Worm (Caenorhabditis elegans) whole organism, dauer: ENCODE data around the gene eri-1.
"Not testable (repeated sequence)": the region's sequence is repeated elsewhere in the genome, so short reads cannot be mapped to it uniquely, and the experiment has no call there.

Experiments
- unc-62 ChIP-seq: sonication (generic microtip); optimal IDR thresholded peaks from 2 replicates; lab custom pipeline; 2017; ENCODE audit warnings: missing biosample characterization, missing genetic modification reagents, missing genetic modification characterization

The eri-1 gene

ce11 chrIV:422112-422511 is 2.4 kb upstream of the eri-1 start:
- no peak for TF ChIP-seq unc-62

ce11 chrIV:420686-421085 is 928 bp upstream of the eri-1 start:
- no peak for TF ChIP-seq unc-62

- no peak for TF ChIP-seq unc-62
Observed at ce11 chrIV:410420-410891, 9.3 kb downstream of the eri-1 start, which contains the start of gene T07A9.12. Gene T07A9.12, plus strand, starts transcription at chrIV:410867.

ce11 chrIV:409935-410334 is 9.8 kb downstream of the eri-1 start, which contains the start of gene kgb-1:
Gene kgb-1, minus strand, starts transcription at chrIV:410035.
- TF ChIP-seq unc-62 = no peak

ce11 chrIV:408892-409291 is 10.9 kb downstream of the eri-1 start:
- no peak for TF ChIP-seq unc-62

ce11 chrIV:401395-401794 is 18.4 kb downstream of the eri-1 start, which contains the start of gene gpa-4:
Gene gpa-4, plus strand, starts transcription at chrIV:401695.
- TF ChIP-seq unc-62 = no peak

ce11 chrIV:396373-396772 is 23.4 kb downstream of the eri-1 start, which contains the start of gene rrp-8:
Gene rrp-8, plus strand, starts transcription at chrIV:396545.
- no peak for TF ChIP-seq unc-62

- TF ChIP-seq unc-62 = no peak
Observed at ce11 chrIV:393409-393930, 26.3 kb downstream of the eri-1 start, which contains the start of the genes T07A9.15 and nog-1. Gene T07A9.15, minus strand, starts transcription at chrIV:393546. Gene nog-1, plus strand, starts transcription at chrIV:393880.

- TF ChIP-seq unc-62 = no peak
Observed at ce11 chrIV:390279-390678, 29.5 kb downstream of the eri-1 start, which contains the start of the genes ears-2 and uncp-18. Gene ears-2, minus strand, starts transcription at chrIV:390468. Gene uncp-18, plus strand, starts transcription at chrIV:390560.

- TF ChIP-seq unc-62 = no peak
Observed at ce11 chrIV:388073-388472, 31.7 kb downstream of the eri-1 start, which contains the start of gene ssna-1. Gene ssna-1, plus strand, starts transcription at chrIV:388084.

DNA sequence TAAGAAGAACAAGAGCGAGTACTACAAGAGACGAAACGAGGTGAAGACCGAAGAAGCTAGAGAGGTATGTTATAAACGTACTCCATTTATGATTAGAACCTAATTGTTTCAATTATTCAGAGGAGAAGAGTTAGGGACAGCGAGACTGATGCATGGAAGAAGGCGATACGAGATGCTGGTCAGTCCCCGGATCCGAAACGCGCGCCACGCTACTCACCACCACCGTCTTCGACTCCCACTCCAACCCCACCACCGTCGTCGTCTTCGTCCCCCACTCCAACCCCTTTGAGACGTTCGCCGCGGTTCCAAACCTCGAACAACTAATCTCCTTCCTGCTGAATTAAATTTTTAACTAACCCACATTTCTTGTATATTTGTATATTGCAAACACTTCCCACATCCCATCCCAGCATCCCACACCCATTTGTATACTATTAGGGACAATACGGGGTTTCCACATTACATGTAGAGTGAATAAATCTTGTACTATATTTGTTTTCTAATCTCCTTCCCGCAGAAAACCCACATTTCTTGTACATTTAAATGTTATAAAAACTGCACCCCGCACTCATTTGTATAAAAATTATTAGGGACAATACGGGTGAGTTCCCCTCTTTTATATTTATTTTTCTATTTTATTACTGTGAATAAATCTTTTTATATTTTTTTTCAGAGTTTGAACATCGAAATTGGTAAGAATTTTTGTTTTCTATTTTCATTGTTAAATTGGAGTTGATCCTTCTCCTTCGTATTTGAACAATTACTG is 32.3 kb downstream of the eri-1 start:
- no peak for TF ChIP-seq unc-62

ce11 chrIV:386576-386975 is 33.2 kb downstream of the eri-1 start, which contains the start of gene T07A9.14:
Gene T07A9.14, plus strand, starts transcription at chrIV:386699.
- no peak for TF ChIP-seq unc-62

DNA sequence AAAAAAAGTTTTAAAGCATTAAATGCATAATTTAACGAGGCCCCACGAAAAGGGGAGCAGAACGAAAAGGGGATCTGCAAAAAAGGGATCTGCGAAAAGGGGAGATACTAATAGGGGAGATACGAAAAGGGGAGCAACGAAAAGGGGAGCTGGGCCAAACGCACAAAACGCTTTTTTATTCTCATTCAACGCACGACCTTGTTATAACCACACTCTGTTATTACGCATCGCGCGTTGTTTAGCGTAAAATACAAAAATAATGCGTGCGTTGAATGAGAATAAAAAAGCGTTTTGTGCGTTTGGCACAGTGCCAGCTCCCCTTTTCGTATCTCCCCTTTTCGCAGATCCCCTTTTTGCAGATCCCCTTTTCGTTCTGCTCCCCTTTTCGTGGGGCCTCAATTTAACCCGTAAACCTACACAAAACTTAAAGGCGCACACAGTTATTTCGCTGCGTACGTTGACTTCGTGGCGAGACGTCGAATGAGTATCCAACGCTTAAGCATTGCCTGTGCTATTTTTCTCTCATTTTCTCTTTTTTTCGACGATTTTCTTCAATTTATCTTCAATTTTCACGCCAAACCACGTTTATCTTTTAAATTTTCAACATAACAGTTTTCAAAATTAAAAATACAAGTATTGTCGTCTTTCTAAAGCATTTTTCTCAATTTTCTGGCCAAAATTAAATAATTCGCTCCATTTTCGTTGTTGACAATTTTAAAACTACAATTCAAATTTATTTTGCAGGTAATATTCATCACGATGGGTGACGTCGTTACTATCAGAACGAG is 34.4 kb downstream of the eri-1 start, which contains the start of gene rps-24:
TSS of gene rps-24 (plus strand) at position 738 of the 788 bp plus-strand sequence.
- not testable (repeated sequence) for TF ChIP-seq unc-62

- no peak for TF ChIP-seq unc-62
Observed at ce11 chrIV:383135-383731, 36.5 kb downstream of the eri-1 start, which contains the start of gene spl-1. Gene spl-1, minus strand, starts transcription at chrIV:383185.

DNA sequence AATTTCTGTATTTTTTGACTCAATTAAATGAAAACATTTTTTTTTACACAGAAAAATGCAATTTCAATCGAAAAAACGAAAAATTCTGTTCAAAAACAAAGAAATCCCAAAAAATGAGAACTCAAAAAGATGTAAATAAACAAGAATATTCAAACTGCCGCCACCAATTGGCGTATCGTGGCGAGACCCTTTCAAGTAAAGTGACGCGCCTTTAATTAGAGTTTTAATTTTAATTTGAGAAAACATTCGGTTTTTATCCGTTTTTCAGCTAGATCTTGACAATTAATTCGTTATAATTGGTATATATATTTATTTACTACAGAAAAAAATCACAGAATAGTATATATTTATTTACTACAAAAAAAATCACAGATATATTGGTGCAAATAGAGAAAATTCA is 40.2 kb downstream of the eri-1 start:
- TF ChIP-seq unc-62 = no peak

ce11 chrIV:378838-379237 is 40.9 kb downstream of the eri-1 start:
- no peak for TF ChIP-seq unc-62
